Worm (Caenorhabditis elegans): ENCODE data around the gene C14A6.5.
A peak's percentile ranks its signal among the peaks of the same experiment; 100 is the strongest.

- TF ChIP-seq pha-4 (GFP tag; IDR thresholded peaks at IDR 0.05) (no peak), pha-4 (tag; optimal IDR thresholded peaks at IDR 0.05) (no peak), unc-62 (GFP tag; optimal IDR thresholded peaks at IDR 0.05 in 1 of 2) (peak in 1 of 2 experiments; percentile 97), unc-62 (tag; optimal IDR thresholded peaks at IDR 0.05) (no peak), R02D3.7 (tag; optimal IDR thresholded peaks at IDR 0.05) (no peak), nhr-28 (tag; optimal IDR thresholded peaks at IDR 0.05) (no peak)
These were observed 6.5 kb downstream of the C14A6.5 start for ce11 chrV:18158172-18158571.

All from whole organism, L4 larva.